Fruit fly (Drosophila melanogaster): ENCODE data around the gene Cul2.

Gene Cul2

dm6 chr2L:21622062-21622589 lies 36.4 kb upstream of the Cul2 start:
- TF ChIP-seq ey (GFP tag; optimal IDR thresholded peaks at IDR 0.05) (no peak), lola (GFP tag; optimal IDR thresholded peaks at IDR 0.05) (peak; percentile 11), Dfd (GFP tag; optimal IDR thresholded peaks at IDR 0.05) (peak; percentile 94)

dm6 chr2L:21622709-21623684 lies 35.5 kb upstream of the Cul2 start:
- peak; percentile 58 for TF ChIP-seq h (GFP tag; optimal IDR thresholded peaks at IDR 0.05)
- no peak for TF ChIP-seq Rel (GFP tag; optimal IDR thresholded peaks at IDR 0.05)
- TF ChIP-seq Rel (tag; optimal IDR thresholded peaks at IDR 0.05): peak; percentile 19
- TF ChIP-seq Mio (GFP tag; optimal IDR thresholded peaks at IDR 0.05): no peak
- TF ChIP-seq brk (GFP tag; optimal IDR thresholded peaks at IDR 0.05): peak; percentile 41
- no peak for TF ChIP-seq sv (GFP tag; optimal IDR thresholded peaks at IDR 0.05)
- TF ChIP-seq br (GFP tag; optimal IDR thresholded peaks at IDR 0.05): peak; percentile 5
- TF ChIP-seq CrebA (GFP tag; optimal IDR thresholded peaks at IDR 0.05; ENCODE audit: borderline replicate concordance): peak; percentile 26

- TF ChIP-seq sage (GFP tag; optimal IDR thresholded peaks at IDR 0.05): no peak
- TF ChIP-seq foxo (GFP tag; optimal IDR thresholded peaks at IDR 0.05): peak; percentile 15 to 49
- no peak for TF ChIP-seq Hr78 (GFP tag; optimal IDR thresholded peaks at IDR 0.05)
- TF ChIP-seq Sp1 (GFP tag; optimal IDR thresholded peaks at IDR 0.05): peak; percentile 21
- no peak for TF ChIP-seq sv (GFP tag; optimal IDR thresholded peaks at IDR 0.05)
- TF ChIP-seq tai (GFP tag; optimal IDR thresholded peaks at IDR 0.05): no peak
- no peak for TF ChIP-seq pan (optimal IDR thresholded peaks at IDR 0.05)
- no peak for TF ChIP-seq CG9705 (GFP tag; optimal IDR thresholded peaks at IDR 0.05)
- TF ChIP-seq Jra (GFP tag; optimal IDR thresholded peaks at IDR 0.05): no peak
- no peak for TF ChIP-seq Hr83 (GFP tag; optimal IDR thresholded peaks at IDR 0.05; ENCODE audit: poor library complexity, severe bottlenecking)
- TF ChIP-seq Dfd (GFP tag; optimal IDR thresholded peaks at IDR 0.05): peak; percentile 24
- TF ChIP-seq HLH106 (tag; optimal IDR thresholded peaks at IDR 0.05): peak; percentile 51
- no peak for TF ChIP-seq dl (GFP tag; optimal IDR thresholded peaks at IDR 0.05; ENCODE audit: insufficient read depth in 1 of 2, partially characterized antibody in 2 of 2)
- no peak for TF ChIP-seq woc (GFP tag; optimal IDR thresholded peaks at IDR 0.05)
- no peak for TF ChIP-seq CG32264 (GFP tag; optimal IDR thresholded peaks at IDR 0.05)
- TF ChIP-seq Abd-B (GFP tag; optimal IDR thresholded peaks at IDR 0.05): no peak
- peak; percentile 46 for TF ChIP-seq OdsH (GFP tag; optimal IDR thresholded peaks at IDR 0.05)
- TF ChIP-seq Mio (GFP tag; optimal IDR thresholded peaks at IDR 0.05): no peak
- peak; percentile 24 for TF ChIP-seq br (GFP tag; optimal IDR thresholded peaks at IDR 0.05)
- no peak for TF ChIP-seq jim (GFP tag; optimal IDR thresholded peaks at IDR 0.05)
- peak; percentile 37 for TF ChIP-seq ey (GFP tag; optimal IDR thresholded peaks at IDR 0.05)
- no peak for TF ChIP-seq GATAd (GFP tag; optimal IDR thresholded peaks at IDR 0.05)
- peak; percentile 12 for TF ChIP-seq Vsx2 (GFP tag; optimal IDR thresholded peaks at IDR 0.05; ENCODE audit: partially characterized antibody)
- TF ChIP-seq rgr (GFP tag; optimal IDR thresholded peaks at IDR 0.05): peak; percentile 43
- TF ChIP-seq h (GFP tag; optimal IDR thresholded peaks at IDR 0.05): peak; percentile 8
- no peak for TF ChIP-seq Rel (GFP tag; optimal IDR thresholded peaks at IDR 0.05)
- no peak for TF ChIP-seq Rel (tag; optimal IDR thresholded peaks at IDR 0.05)
- no peak for TF ChIP-seq CrebA (GFP tag; optimal IDR thresholded peaks at IDR 0.05; ENCODE audit: borderline replicate concordance)
- no peak for TF ChIP-seq lola (GFP tag; optimal IDR thresholded peaks at IDR 0.05)
- TF ChIP-seq N (GFP tag; optimal IDR thresholded peaks at IDR 0.05): no peak
- no peak for TF ChIP-seq Myc (optimal IDR thresholded peaks at IDR 0.05)
- TF ChIP-seq dmrt93B (GFP tag; optimal IDR thresholded peaks at IDR 0.05): peak; percentile 35
- peak; percentile 31 for TF ChIP-seq fru (GFP tag; optimal IDR thresholded peaks at IDR 0.05)
- TF ChIP-seq Dif (GFP tag; optimal IDR thresholded peaks at IDR 0.05; ENCODE audit: partially characterized antibody): peak; percentile 68
- TF ChIP-seq brk (GFP tag; optimal IDR thresholded peaks at IDR 0.05): no peak
- no peak for TF ChIP-seq Hnf4 (GFP tag; optimal IDR thresholded peaks at IDR 0.05)
- no peak for TF ChIP-seq dsf (GFP tag; optimal IDR thresholded peaks at IDR 0.05; ENCODE audit: borderline replicate concordance)
- TF ChIP-seq psq (GFP tag; optimal IDR thresholded peaks at IDR 0.05): peak; percentile 8
- no peak for TF ChIP-seq usp (GFP tag; optimal IDR thresholded peaks at IDR 0.05)
Measured at dm6 chr2L:21623685-21624471, 34.7 kb upstream of the Cul2 start, which contains the start of gene CG2201. Gene CG2201, minus strand, starts transcription at chr2L:21624080.
